Worm (Caenorhabditis elegans) whole organism, late embryonic: Measurements from ENCODE around the gene ogr-2.
"Not testable (repeated sequence)": the region's sequence is repeated elsewhere in the genome, so short reads cannot be mapped to it uniquely, and the experiment has no call there.

Source experiments
- C08G9.2 ChIP-seq: sonication (generic microtip); optimal IDR thresholded peaks from 2 replicates; lab custom pipeline; 2016; ENCODE audit warnings: mild to moderate bottlenecking, missing genetic modification characterization, moderate library complexity, missing compliant biosample characterization
- F13H6.1 ChIP-seq: sonication (generic microtip); optimal IDR thresholded peaks from 2 replicates; lab custom pipeline; 2016; ENCODE audit warnings: missing genetic modification characterization, missing compliant biosample characterization
- K02D7.2 ChIP-seq: sonication (generic microtip); optimal IDR thresholded peaks from 2 replicates; lab custom pipeline; 2017; ENCODE audit warnings: mild to moderate bottlenecking, missing genetic modification characterization, missing compliant biosample characterization
- ahr-1 ChIP-seq: sonication (generic microtip); optimal IDR thresholded peaks from 2 replicates; lab custom pipeline; 2016; ENCODE audit warnings: missing genetic modification characterization, missing compliant biosample characterization
- ceh-14 ChIP-seq: sonication (generic microtip); optimal IDR thresholded peaks from 2 replicates; lab custom pipeline; 2016; ENCODE audit warnings: missing genotype, missing genetic modification characterization, missing compliant biosample characterization
- ceh-18 ChIP-seq: sonication (generic microtip); optimal IDR thresholded peaks from 2 replicates; lab custom pipeline; 2016; ENCODE audit warnings: missing genetic modification characterization, missing compliant biosample characterization
- ceh-19 ChIP-seq: fragments of 200-800 bp; sonication (Bioruptor generic); optimal IDR thresholded peaks from 2 replicates; lab custom pipeline; 2018; ENCODE audit warnings: mild to moderate bottlenecking, missing genetic modification characterization, missing compliant biosample characterization
- ceh-2 ChIP-seq: sonication (generic microtip); optimal IDR thresholded peaks from 2 replicates; lab custom pipeline; 2016; ENCODE audit warnings: missing genotype, missing genetic modification characterization, missing compliant biosample characterization
- ceh-24 ChIP-seq: sonication (generic microtip); optimal IDR thresholded peaks from 2 replicates; lab custom pipeline; 2016; ENCODE audit warnings: mild to moderate bottlenecking, missing genetic modification characterization, missing compliant biosample characterization
- ceh-31 ChIP-seq: sonication (generic microtip); optimal IDR thresholded peaks from 2 replicates; lab custom pipeline; 2016; ENCODE audit warnings: missing genetic modification characterization, missing compliant biosample characterization
- ceh-34 ChIP-seq: sonication (generic microtip); optimal IDR thresholded peaks from 2 replicates; lab custom pipeline; 2016; ENCODE audit warnings: mild to moderate bottlenecking, missing genetic modification characterization, missing compliant biosample characterization
- ceh-45 ChIP-seq: fragments of 200-800 bp; sonication (Bioruptor generic); IDR thresholded peaks from 2 replicates; pipeline ENCODE4 v1.3.6; 2022; ENCODE audit warnings: missing genetic modification reagents, missing genetic modification characterization, missing compliant biosample characterization
- ceh-48 ChIP-seq: sonication (generic microtip); optimal IDR thresholded peaks from 2 replicates; lab custom pipeline; 2016; ENCODE audit warnings: missing genetic modification characterization, inconsistent platforms, missing compliant biosample characterization
- che-1 ChIP-seq: sonication (generic microtip); optimal IDR thresholded peaks from 2 replicates; lab custom pipeline; 2016; ENCODE audit warnings: mild to moderate bottlenecking, missing genetic modification characterization, missing compliant biosample characterization
- dmd-4 ChIP-seq: sonication (generic microtip); optimal IDR thresholded peaks from 2 replicates; lab custom pipeline; 2016; ENCODE audit warnings: borderline replicate concordance, missing genetic modification characterization, missing compliant biosample characterization
- dve-1 ChIP-seq: sonication (generic microtip); optimal IDR thresholded peaks from 2 replicates; lab custom pipeline; 2017; ENCODE audit warnings: antibody characterized with exemption, mild to moderate bottlenecking, missing genetic modification characterization, missing compliant biosample characterization
- elt-2 ChIP-seq: sonication (generic microtip); optimal IDR thresholded peaks from 2 replicates; lab custom pipeline; 2016; ENCODE audit warnings: missing genetic modification reagents, missing genetic modification characterization, missing compliant biosample characterization
- elt-4 ChIP-seq: sonication (generic microtip); optimal IDR thresholded peaks from 2 replicates; lab custom pipeline; 2016; ENCODE audit warnings: missing genetic modification characterization, missing compliant biosample characterization
- fax-1 ChIP-seq: sonication (generic microtip); optimal IDR thresholded peaks from 2 replicates; lab custom pipeline; 2016; ENCODE audit warnings: missing genotype, missing genetic modification characterization, missing compliant biosample characterization
- fkh-6 ChIP-seq: sonication (generic microtip); optimal IDR thresholded peaks from 2 replicates; lab custom pipeline; 2016; ENCODE audit warnings: missing genetic modification characterization, missing compliant biosample characterization
- gmeb-2 ChIP-seq: sonication (generic microtip); optimal IDR thresholded peaks from 2 replicates; lab custom pipeline; 2016; ENCODE audit warnings: missing genetic modification characterization, inconsistent platforms, missing compliant biosample characterization
- hlh-30 ChIP-seq: sonication (generic microtip); optimal IDR thresholded peaks from 2 replicates; lab custom pipeline; 2017; ENCODE audit warnings: antibody characterized with exemption, missing genetic modification characterization, missing compliant biosample characterization; ENCODE audit not compliant: insufficient read depth
- lim-6 ChIP-seq: sonication (generic microtip); optimal IDR thresholded peaks from 2 replicates; lab custom pipeline; 2016; ENCODE audit warnings: missing genetic modification characterization, missing compliant biosample characterization
- lin-11 ChIP-seq: fragments of 200-800 bp; sonication (Bioruptor generic); optimal IDR thresholded peaks from 2 replicates; lab custom pipeline; 2018; ENCODE audit warnings: mild to moderate bottlenecking, missing genetic modification characterization, missing compliant biosample characterization
- mec-3 ChIP-seq: sonication (generic microtip); optimal IDR thresholded peaks from 2 replicates; lab custom pipeline; 2016; ENCODE audit warnings: borderline replicate concordance, missing genetic modification characterization, missing compliant biosample characterization
- nfya-1 ChIP-seq: sonication (generic microtip); optimal IDR thresholded peaks from 2 replicates; lab custom pipeline; 2017; ENCODE audit warnings: missing genetic modification characterization, mild to moderate bottlenecking, missing compliant biosample characterization, antibody characterized with exemption, moderate library complexity
- odd-2 ChIP-seq: sonication (generic microtip); optimal IDR thresholded peaks from 2 replicates; lab custom pipeline; 2017; ENCODE audit warnings: antibody characterized with exemption, mild to moderate bottlenecking, missing genetic modification characterization, missing compliant biosample characterization
- pag-3 ChIP-seq: sonication (generic microtip); optimal IDR thresholded peaks from 2 replicates; lab custom pipeline; 2016; ENCODE audit warnings: missing compliant biosample characterization, missing genetic modification characterization, borderline replicate concordance
- pha-2 ChIP-seq: sonication (generic microtip); optimal IDR thresholded peaks from 2 replicates; lab custom pipeline; 2017; ENCODE audit warnings: mild to moderate bottlenecking, missing genetic modification characterization, missing compliant biosample characterization
- pros-1 ChIP-seq: fragments of 150-350 bp; optimal IDR thresholded peaks from 2 replicates; lab custom pipeline; 2014; ENCODE audit warnings: missing biosample characterization, missing genetic modification reagents, missing genetic modification characterization
- ref-2 ChIP-seq: sonication (generic microtip); optimal IDR thresholded peaks from 2 replicates; lab custom pipeline; 2016; ENCODE audit warnings: missing genetic modification characterization, missing compliant biosample characterization
- rnt-1 ChIP-seq: sonication (generic microtip); optimal IDR thresholded peaks from 2 replicates; lab custom pipeline; 2016; ENCODE audit warnings: missing genetic modification characterization, missing compliant biosample characterization
- sox-2 ChIP-seq: fragments of 200-800 bp; sonication (Bioruptor generic); IDR thresholded peaks from 2 replicates; pipeline ENCODE4 v1.3.6; 2022; ENCODE audit warnings: missing genetic modification reagents, missing genetic modification characterization, missing compliant biosample characterization
- tbx-2 ChIP-seq: sonication (generic microtip); optimal IDR thresholded peaks from 2 replicates; lab custom pipeline; 2016; ENCODE audit warnings: missing genetic modification characterization, missing compliant biosample characterization
- tbx-7 ChIP-seq: sonication (generic microtip); optimal IDR thresholded peaks from 2 replicates; lab custom pipeline; 2016; ENCODE audit warnings: missing genotype, missing genetic modification characterization, missing compliant biosample characterization
- ttx-3 ChIP-seq: sonication (generic microtip); optimal IDR thresholded peaks from 2 replicates; lab custom pipeline; 2016; ENCODE audit warnings: missing genetic modification reagents, missing genetic modification characterization, missing compliant biosample characterization
- unc-3 ChIP-seq, 2 experiments: fragments of 200-800 bp in 1 of 2; sonication (Bioruptor generic) in 1 of 2; sonication (generic microtip) in 1 of 2; conservative IDR thresholded peaks in 1 of 2; optimal IDR thresholded peaks in 1 of 2; 2 replicates each; pipeline versions ENCODE4 v1.3.6 to Lab custom; 2016 to 2022; ENCODE audit warnings: missing compliant biosample characterization in 2 of 2, missing genetic modification characterization in 2 of 2, missing genetic modification reagents in 1 of 2
- unc-42 ChIP-seq: sonication (generic microtip); optimal IDR thresholded peaks from 2 replicates; lab custom pipeline; 2016; ENCODE audit warnings: missing genotype, missing genetic modification characterization, missing compliant biosample characterization
- unc-55 ChIP-seq: sonication (generic microtip); optimal IDR thresholded peaks from 2 replicates; lab custom pipeline; 2017; ENCODE audit warnings: missing biosample characterization, missing genetic modification reagents, missing genetic modification characterization
- unc-86 ChIP-seq: sonication (generic microtip); optimal IDR thresholded peaks from 2 replicates; lab custom pipeline; 2016; ENCODE audit warnings: missing genetic modification characterization, missing compliant biosample characterization

The ogr-2 gene

DNA sequence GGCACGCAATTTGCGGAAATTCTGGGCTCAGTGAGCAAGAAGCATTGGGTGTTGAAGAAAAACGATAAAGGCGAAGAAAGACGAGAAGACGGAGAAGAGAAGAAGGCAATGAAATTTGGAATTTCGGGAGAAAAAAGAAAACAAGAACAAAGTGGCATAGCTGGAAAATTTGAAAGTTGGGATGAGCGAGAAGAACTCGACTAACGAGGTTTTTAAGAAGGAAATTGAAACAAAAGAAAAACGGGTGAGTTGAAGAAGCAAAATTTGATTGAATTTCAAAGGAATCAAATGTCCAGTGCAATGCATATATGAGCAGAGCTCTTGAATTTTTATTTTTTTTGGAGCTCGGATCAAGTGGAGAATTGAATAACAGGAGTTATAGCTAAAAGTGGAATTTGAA lies 19.2 kb upstream of the ogr-2 start:
- peak; percentile 91 for TF ChIP-seq unc-42
- no peak for TF ChIP-seq lin-11 (tag; lab: Kevin White, UChicago)
- TF ChIP-seq pag-3 (tag; lab: Kevin White, UChicago) = no peak

DNA sequence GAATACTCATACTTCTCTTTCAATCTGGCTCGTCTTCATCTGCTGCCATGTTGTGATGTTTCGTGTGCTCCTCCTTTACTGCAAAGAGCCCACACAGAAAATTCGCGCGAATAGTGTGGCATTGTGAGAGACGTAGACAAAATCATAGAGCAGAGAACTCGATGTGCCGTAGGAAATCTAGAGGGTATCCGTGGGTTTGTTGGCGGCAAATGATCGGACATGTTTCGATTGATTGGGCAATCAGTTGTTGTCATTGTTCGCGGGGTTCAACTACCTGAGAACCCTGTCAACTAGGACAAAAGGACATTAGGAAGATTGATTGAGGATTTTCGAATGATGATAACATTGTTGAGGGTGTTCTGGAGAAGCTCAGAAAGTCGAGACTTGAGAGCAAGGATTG lies 15.9 kb upstream of the ogr-2 start:
- TF ChIP-seq rnt-1 = peak; percentile 35
- TF ChIP-seq unc-55 = peak; percentile 93
- TF ChIP-seq ceh-2 (tag; lab: Kevin White, UChicago) = no peak

DNA sequence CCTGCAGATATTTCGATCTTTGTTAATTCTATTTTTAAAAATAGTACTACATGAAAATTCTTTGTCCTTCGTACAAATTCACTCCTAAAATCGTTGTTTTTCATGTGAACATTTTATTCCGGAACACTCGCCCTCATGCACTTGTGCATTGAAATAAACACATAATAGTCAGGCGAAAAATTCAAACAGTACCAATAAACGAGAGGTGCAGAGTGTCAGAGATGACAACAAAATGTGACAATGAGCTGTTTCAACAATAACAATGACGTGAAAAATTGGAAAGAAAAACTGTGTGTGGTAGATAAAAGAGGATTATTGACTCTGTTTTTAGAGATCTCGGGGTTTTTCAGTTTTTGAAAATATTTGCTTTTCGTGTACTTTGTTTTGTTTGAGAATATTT lies 12.7 kb upstream of the ogr-2 start, which contains the start of gene F52H3.6:
Gene F52H3.6, minus strand, starts transcription at position 228 of the 400 bp plus-strand sequence.
- TF ChIP-seq ref-2 = no peak
- TF ChIP-seq mec-3 (tag; lab: Kevin White, UChicago) = no peak
- TF ChIP-seq unc-86 (tag; lab: Kevin White, UChicago) = no peak
- TF ChIP-seq fkh-6 (tag; lab: Kevin White, UChicago) = no peak
- TF ChIP-seq ceh-24 (tag; lab: Kevin White, UChicago) = no peak
- no peak for TF ChIP-seq pros-1 (tag; lab: Kevin White, UChicago)
- TF ChIP-seq K02D7.2 (tag; lab: Kevin White, UChicago) = no peak
- TF ChIP-seq dmd-4 (tag; lab: Kevin White, UChicago) = no peak
- no peak for TF ChIP-seq ceh-19
- no peak for TF ChIP-seq pha-2
- TF ChIP-seq gmeb-2 = no peak
- no peak for TF ChIP-seq ceh-18 (tag; lab: Kevin White, UChicago)
- TF ChIP-seq che-1 (tag; lab: Kevin White, UChicago) = no peak
- TF ChIP-seq tbx-2 (tag; lab: Kevin White, UChicago) = no peak
- no peak for TF ChIP-seq odd-2 (tag; lab: Kevin White, UChicago)
- TF ChIP-seq ceh-2 (tag; lab: Kevin White, UChicago) = no peak
- no peak for TF ChIP-seq ceh-34 (tag; lab: Kevin White, UChicago)
- TF ChIP-seq ceh-48 = no peak

DNA sequence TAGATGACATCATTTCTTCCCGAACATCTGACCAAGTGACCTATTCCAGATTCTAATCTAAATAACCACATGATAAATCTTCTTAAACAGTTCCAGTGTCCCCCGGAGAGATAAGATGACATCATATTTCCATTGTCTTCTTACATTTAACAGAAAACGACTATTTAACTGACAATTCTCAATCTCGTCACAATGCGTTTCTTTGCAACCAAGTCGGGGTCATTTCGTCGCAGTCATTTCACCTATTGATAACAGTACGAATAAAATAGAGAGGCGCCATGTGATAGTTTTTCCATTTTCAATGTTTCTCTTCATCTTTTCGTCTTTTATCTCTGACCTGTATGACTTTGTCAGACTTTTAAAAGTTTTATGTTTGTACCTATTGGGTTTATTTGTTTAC lies 11.9 kb upstream of the ogr-2 start:
- no peak for TF ChIP-seq pros-1 (tag; lab: Kevin White, UChicago)
- TF ChIP-seq elt-4 (tag; lab: Kevin White, UChicago) = no peak

DNA sequence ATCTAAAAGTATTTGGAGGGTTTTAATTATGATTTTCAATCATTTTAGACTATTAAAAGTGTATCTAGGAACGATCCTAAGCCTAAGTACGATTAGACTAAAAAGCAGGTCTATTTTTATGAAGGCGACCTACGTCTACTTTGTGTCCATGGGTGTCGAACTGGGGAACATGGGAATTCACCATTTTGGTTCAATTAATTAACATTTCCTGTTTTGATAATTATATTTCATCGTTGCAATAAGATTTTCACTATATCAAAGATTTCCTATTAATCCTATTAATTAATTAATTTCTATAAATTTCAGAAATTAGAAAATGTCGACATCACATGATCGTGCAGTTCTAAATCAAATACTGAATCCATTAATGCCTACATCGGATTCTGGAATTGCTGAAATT lies 11.0 kb upstream of the ogr-2 start, which contains the start of gene ttc-36:
Gene ttc-36, plus strand, starts transcription at position 301 of the 400 bp plus-strand sequence.
- TF ChIP-seq ceh-31 (tag; lab: Kevin White, UChicago) = no peak

DNA sequence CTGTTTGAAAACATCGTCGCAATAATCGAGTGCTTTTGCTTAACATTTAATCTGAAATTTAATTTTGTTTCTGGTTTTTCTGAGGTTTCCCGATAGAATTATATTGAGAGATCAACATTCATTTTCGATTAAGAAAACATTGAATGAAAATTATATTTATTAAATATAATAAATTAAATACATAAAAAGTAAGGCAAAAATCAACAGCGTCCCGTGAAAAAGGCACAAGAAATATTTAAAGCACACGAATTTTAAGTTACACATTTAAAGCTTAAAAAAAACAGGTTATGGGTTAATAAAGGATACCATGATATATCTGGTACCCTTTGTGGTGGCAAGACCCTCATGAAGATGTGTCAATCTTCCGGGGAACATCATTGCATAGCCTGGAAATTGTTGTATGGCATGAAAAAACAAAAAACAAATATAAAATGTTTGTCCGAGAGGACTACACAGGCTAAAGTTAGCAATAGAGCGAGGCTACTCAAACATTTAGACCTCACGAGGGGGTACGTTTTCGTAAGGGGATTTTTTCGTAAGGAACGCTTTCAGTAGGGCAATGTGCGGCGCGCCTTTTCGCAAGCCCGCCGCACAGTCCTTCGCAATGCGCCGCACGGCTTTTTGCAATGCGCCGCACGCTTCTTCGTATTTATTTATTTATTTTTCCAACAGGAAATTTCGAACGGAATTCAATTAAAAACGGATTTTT lies 7.6 kb upstream of the ogr-2 start, which contains the start of gene mtcu-2:
Gene mtcu-2, minus strand, starts transcription at position 51 of the 709 bp plus-strand sequence.
- peak; percentile 23 for TF ChIP-seq fax-1 (tag; lab: Kevin White, UChicago)
- TF ChIP-seq rnt-1 = peak; percentile 56
- TF ChIP-seq ceh-31 (tag; lab: Kevin White, UChicago) = peak; percentile 85
- TF ChIP-seq elt-2 = peak; percentile 36
- peak; percentile 76 for TF ChIP-seq nfya-1
- TF ChIP-seq unc-3 (GFP tag; conservative IDR thresholded peaks at IDR 0.05; lab: Robert Waterston, UW) = peak; percentile 83
- TF ChIP-seq unc-3 (tag; optimal IDR thresholded peaks at IDR 0.05; lab: Kevin White, UChicago) = not testable (repeated sequence)
- peak; percentile 10 for TF ChIP-seq hlh-30 (tag; lab: Kevin White, UChicago)
- TF ChIP-seq ceh-45 (GFP tag; lab: Robert Waterston, UW) = peak; percentile 95
- peak; percentile 49 for TF ChIP-seq lim-6 (tag; lab: Kevin White, UChicago)
- TF ChIP-seq unc-86 (tag; lab: Kevin White, UChicago) = peak; percentile 2
- TF ChIP-seq tbx-2 (tag; lab: Kevin White, UChicago) = peak; percentile 75
- TF ChIP-seq ahr-1 = peak; percentile 19
- peak; percentile 60 for TF ChIP-seq ceh-14 (tag; lab: Kevin White, UChicago)
- peak; percentile 54 for TF ChIP-seq ceh-34 (tag; lab: Kevin White, UChicago)
- TF ChIP-seq dve-1 (tag; lab: Kevin White, UChicago) = peak; percentile 33
- peak; percentile 45 for TF ChIP-seq ceh-18 (tag; lab: Kevin White, UChicago)
- TF ChIP-seq sox-2 (GFP tag; lab: Robert Waterston, UW) = peak; percentile 73
- peak; percentile 53 for TF ChIP-seq ceh-2 (tag; lab: Kevin White, UChicago)
- peak; percentile 66 for TF ChIP-seq C08G9.2 (tag; lab: Kevin White, UChicago)
- TF ChIP-seq ttx-3 (tag; lab: Kevin White, UChicago) = peak; percentile 0
- peak; percentile 32 for TF ChIP-seq F13H6.1 (tag; lab: Kevin White, UChicago)
- TF ChIP-seq tbx-7 (tag; lab: Kevin White, UChicago) = peak; percentile 16
- TF ChIP-seq ref-2 = peak; percentile 47
